Worm (Caenorhabditis elegans): ENCODE data around the gene dao-2.

DNA sequence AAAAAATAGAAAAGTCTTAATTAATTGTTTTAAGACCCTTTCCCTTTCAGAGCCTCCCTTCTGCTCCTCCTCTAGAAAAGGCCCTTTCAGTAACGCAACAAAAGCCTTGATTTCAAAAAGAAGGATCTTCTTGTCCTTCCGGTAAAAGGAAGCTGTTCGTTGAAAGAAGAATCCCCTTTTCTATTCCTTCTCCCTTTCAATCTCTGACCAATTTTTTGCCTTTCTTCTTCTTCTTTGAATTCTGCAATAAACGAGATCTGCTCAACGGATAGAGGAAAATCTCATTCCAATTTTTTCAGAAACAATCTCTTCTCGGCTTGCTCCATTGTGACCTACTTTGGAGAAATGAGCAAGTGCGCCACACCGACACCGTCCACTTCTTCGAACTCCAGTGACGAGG lies 45.3 kb downstream of the dao-2 start, which contains the start of gene F35D11.3:
- TF ChIP-seq nhr-25 (tag; optimal IDR thresholded peaks at IDR 0.05), result no peak
- TF ChIP-seq ztf-4 (tag; optimal IDR thresholded peaks at IDR 0.05), result no peak
- TF ChIP-seq elt-3 (tag; optimal IDR thresholded peaks at IDR 0.05), result no peak
- no peak for TF ChIP-seq R02D3.7 (tag; optimal IDR thresholded peaks at IDR 0.05)
- TF ChIP-seq mdl-1 (tag; optimal IDR thresholded peaks at IDR 0.05), result no peak
- no peak for TF ChIP-seq ztf-11 (tag; optimal IDR thresholded peaks at IDR 0.05)
- TF ChIP-seq mab-5 (tag; optimal IDR thresholded peaks at IDR 0.05), result no peak
